Worm (Caenorhabditis elegans) whole organism, L2 larva: ENCODE results near the gene F01F1.15.

Experiments
- C34F6.9 ChIP-seq: fragments of 150-350 bp; optimal IDR thresholded peaks from 2 replicates; lab custom pipeline; 2014; ENCODE audit warnings: missing biosample characterization, missing genetic modification characterization
- F13H6.1 ChIP-seq: sonication (generic microtip); optimal IDR thresholded peaks from 2 replicates; lab custom pipeline; 2016; ENCODE audit warnings: missing genetic modification characterization, missing compliant biosample characterization
- R02D3.7 ChIP-seq: fragments of 150-350 bp; optimal IDR thresholded peaks from 2 replicates; lab custom pipeline; 2014; ENCODE audit warnings: missing biosample characterization, missing genetic modification characterization
- ZK546.5 ChIP-seq: sonication (generic microtip); optimal IDR thresholded peaks from 2 replicates; lab custom pipeline; 2017; ENCODE audit warnings: missing biosample characterization, missing genetic modification characterization
- alr-1 ChIP-seq: fragments of 150-350 bp; optimal IDR thresholded peaks from 2 replicates; lab custom pipeline; 2014; ENCODE audit warnings: missing biosample characterization, missing genetic modification characterization
- aly-2 ChIP-seq: fragments of 150-350 bp; optimal IDR thresholded peaks from 2 replicates; lab custom pipeline; 2014; ENCODE audit warnings: missing biosample characterization, missing genetic modification characterization
- ama-1 ChIP-seq: fragments of 150-350 bp; optimal IDR thresholded peaks from 2 replicates; lab custom pipeline; 2018; ENCODE audit warnings: inconsistent platforms
- blmp-1 ChIP-seq: sonication (generic microtip); optimal IDR thresholded peaks from 2 replicates; lab custom pipeline; 2017; ENCODE audit warnings: missing genetic modification characterization, mild to moderate bottlenecking, missing compliant biosample characterization, antibody characterized with exemption, moderate library complexity; ENCODE audit not compliant: insufficient read depth
- ceh-82 ChIP-seq: fragments of 150-350 bp; optimal IDR thresholded peaks from 2 replicates; lab custom pipeline; 2014; ENCODE audit warnings: missing biosample characterization, missing genetic modification characterization
- crh-2 ChIP-seq: sonication (generic microtip); optimal IDR thresholded peaks from 2 replicates; lab custom pipeline; 2017; ENCODE audit warnings: missing biosample characterization, missing genetic modification characterization
- egl-27 ChIP-seq: sonication (generic microtip); optimal IDR thresholded peaks from 3 replicates; lab custom pipeline; 2017; ENCODE audit warnings: missing biosample characterization, missing genetic modification reagents, missing genetic modification characterization
- elt-1 ChIP-seq: fragments of 150-350 bp; optimal IDR thresholded peaks from 2 replicates; lab custom pipeline; 2014; ENCODE audit warnings: missing biosample characterization, missing genetic modification characterization
- elt-3 ChIP-seq: sonication (generic microtip); optimal IDR thresholded peaks from 2 replicates; lab custom pipeline; 2017; ENCODE audit warnings: missing biosample characterization, missing genetic modification characterization
- fos-1 ChIP-seq: fragments of 150-350 bp; optimal IDR thresholded peaks from 2 replicates; lab custom pipeline; 2014; ENCODE audit warnings: missing biosample characterization, missing genetic modification characterization
- gmeb-1 ChIP-seq: fragments of 150-350 bp; optimal IDR thresholded peaks from 2 replicates; lab custom pipeline; 2014; ENCODE audit warnings: missing biosample characterization, missing genetic modification characterization
- lin-11 ChIP-seq: fragments of 150-350 bp; sonication (generic microtip); optimal IDR thresholded peaks from 2 replicates; lab custom pipeline; 2014; ENCODE audit warnings: missing biosample characterization, missing genetic modification characterization, inconsistent platforms, mixed read lengths
- lin-13 ChIP-seq: fragments of 150-350 bp; optimal IDR thresholded peaks from 2 replicates; lab custom pipeline; 2014; ENCODE audit warnings: missing biosample characterization, missing genetic modification reagents, missing genetic modification characterization
- lin-39 ChIP-seq: fragments of 150-350 bp; optimal IDR thresholded peaks from 2 replicates; lab custom pipeline; 2014; ENCODE audit warnings: missing biosample characterization, missing genetic modification reagents, missing genetic modification characterization
- lsy-2 ChIP-seq, 2 experiments: fragments of 150-350 bp in 1 of 2; sonication (generic microtip) in 1 of 2; optimal IDR thresholded peaks; 2 replicates each; lab custom pipeline; 2014 to 2017; ENCODE audit warnings: missing biosample characterization in 2 of 2, missing genetic modification characterization in 2 of 2
- mab-5 ChIP-seq: fragments of 150-350 bp; optimal IDR thresholded peaks from 2 replicates; lab custom pipeline; 2014; ENCODE audit warnings: missing biosample characterization, missing genetic modification characterization
- mdl-1 ChIP-seq, 2 experiments: fragments of 150-350 bp in 1 of 2; sonication (generic microtip) in 1 of 2; optimal IDR thresholded peaks; 2 replicates each; lab custom pipeline; 2017; ENCODE audit warnings: missing biosample characterization in 2 of 2, missing genetic modification characterization in 2 of 2
- nhr-10 ChIP-seq: sonication (generic microtip); optimal IDR thresholded peaks from 2 replicates; lab custom pipeline; 2017; ENCODE audit warnings: missing biosample characterization, missing genetic modification characterization
- nhr-11 ChIP-seq: fragments of 150-350 bp; optimal IDR thresholded peaks from 2 replicates; lab custom pipeline; 2014; ENCODE audit warnings: missing biosample characterization, missing genetic modification characterization
- nhr-12 ChIP-seq: fragments of 150-350 bp; optimal IDR thresholded peaks from 2 replicates; lab custom pipeline; 2014; ENCODE audit warnings: missing biosample characterization, missing genetic modification characterization
- nhr-129 ChIP-seq: fragments of 150-350 bp; optimal IDR thresholded peaks from 2 replicates; lab custom pipeline; 2014; ENCODE audit warnings: missing biosample characterization, missing genetic modification characterization
- nhr-21 ChIP-seq: fragments of 150-350 bp; optimal IDR thresholded peaks from 2 replicates; lab custom pipeline; 2014; ENCODE audit warnings: missing biosample characterization, missing genetic modification characterization
- nhr-237 ChIP-seq: fragments of 150-350 bp; optimal IDR thresholded peaks from 2 replicates; lab custom pipeline; 2014; ENCODE audit warnings: missing biosample characterization, missing genetic modification characterization
- nhr-25 ChIP-seq: fragments of 150-350 bp; sonication (generic microtip); optimal IDR thresholded peaks from 3 replicates; lab custom pipeline; 2014; ENCODE audit warnings: missing biosample characterization, missing genetic modification characterization
- nhr-6 ChIP-seq: fragments of 150-350 bp; optimal IDR thresholded peaks from 2 replicates; lab custom pipeline; 2014; ENCODE audit warnings: missing biosample characterization, missing genetic modification characterization
- nhr-77 ChIP-seq: fragments of 150-350 bp; optimal IDR thresholded peaks from 2 replicates; lab custom pipeline; 2014; ENCODE audit warnings: missing biosample characterization, missing genetic modification characterization
- peb-1 ChIP-seq: fragments of 150-350 bp; optimal IDR thresholded peaks from 2 replicates; lab custom pipeline; 2014; ENCODE audit warnings: missing biosample characterization, missing genetic modification characterization
- sem-4 ChIP-seq: fragments of 150-350 bp; optimal IDR thresholded peaks from 2 replicates; lab custom pipeline; 2014; ENCODE audit warnings: missing biosample characterization, missing genetic modification reagents, missing genetic modification characterization
- skn-1 ChIP-seq: sonication (generic microtip); optimal IDR thresholded peaks from 2 replicates; lab custom pipeline; 2017; ENCODE audit warnings: missing biosample characterization, missing genetic modification characterization
- sma-3 ChIP-seq: sonication (generic microtip); optimal IDR thresholded peaks from 2 replicates; lab custom pipeline; 2016; ENCODE audit warnings: missing genetic modification reagents, missing genetic modification characterization, missing compliant biosample characterization
- sma-9 ChIP-seq, 2 experiments: fragments of 150-350 bp in 1 of 2; sonication (generic microtip) in 1 of 2; optimal IDR thresholded peaks; 2 replicates each; lab custom pipeline; 2014 to 2016; ENCODE audit warnings: missing genetic modification characterization in 2 of 2, mild to moderate bottlenecking in 1 of 2, missing biosample characterization in 1 of 2, missing compliant biosample characterization in 1 of 2, missing genetic modification reagents in 1 of 2, moderate library complexity in 1 of 2
- snpc-4 ChIP-seq: fragments of 150-350 bp; optimal IDR thresholded peaks from 2 replicates; lab custom pipeline; 2014; ENCODE audit warnings: missing biosample characterization, missing genetic modification characterization
- unc-39 ChIP-seq: fragments of 150-350 bp; optimal IDR thresholded peaks from 2 replicates; lab custom pipeline; 2014; ENCODE audit warnings: missing biosample characterization, missing genetic modification characterization
- unc-55 ChIP-seq: fragments of 150-350 bp; sonication (generic microtip); optimal IDR thresholded peaks from 3 replicates; lab custom pipeline; 2014; ENCODE audit warnings: missing biosample characterization, missing genetic modification reagents, missing genetic modification characterization
- unc-62 ChIP-seq: fragments of 150-350 bp; optimal IDR thresholded peaks from 2 replicates; lab custom pipeline; 2014; ENCODE audit warnings: missing biosample characterization, missing genetic modification reagents, missing genetic modification characterization
- zag-1 ChIP-seq: fragments of 150-350 bp; optimal IDR thresholded peaks from 2 replicates; lab custom pipeline; 2014; ENCODE audit warnings: missing biosample characterization, missing genetic modification characterization
- ztf-11 ChIP-seq: sonication (generic microtip); optimal IDR thresholded peaks from 2 replicates; lab custom pipeline; 2017; ENCODE audit warnings: missing biosample characterization, missing genetic modification characterization
- ztf-4 ChIP-seq: fragments of 150-350 bp; optimal IDR thresholded peaks from 2 replicates; lab custom pipeline; 2014; ENCODE audit warnings: missing biosample characterization, missing genetic modification characterization

F01F1.15 gene

DNA sequence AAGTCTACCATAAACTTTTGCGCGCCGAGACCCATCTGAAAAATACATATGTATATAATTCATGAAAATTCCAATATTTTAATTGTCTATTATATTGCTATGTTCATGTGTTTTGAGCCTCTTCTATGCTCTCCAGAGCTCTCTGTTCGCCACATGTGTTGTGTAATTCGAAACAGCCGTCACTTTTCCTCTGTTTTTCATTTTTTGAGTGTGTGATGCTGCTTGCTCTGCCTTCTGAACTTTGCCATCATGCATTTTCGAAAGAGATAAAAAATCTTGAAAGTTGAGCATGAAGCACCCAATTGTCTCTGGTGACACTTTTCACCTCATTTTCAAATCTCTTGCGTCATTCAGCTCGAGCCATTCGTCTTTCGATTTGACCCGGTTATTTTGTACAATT lies 3.0 kb upstream of the F01F1.15 start:
- TF ChIP-seq alr-1 (tag; lab: Kevin White, UChicago) (no peak), nhr-129 (tag; lab: Kevin White, UChicago) (peak; percentile 67), skn-1 (tag; lab: Kevin White, UChicago) (no peak)

DNA sequence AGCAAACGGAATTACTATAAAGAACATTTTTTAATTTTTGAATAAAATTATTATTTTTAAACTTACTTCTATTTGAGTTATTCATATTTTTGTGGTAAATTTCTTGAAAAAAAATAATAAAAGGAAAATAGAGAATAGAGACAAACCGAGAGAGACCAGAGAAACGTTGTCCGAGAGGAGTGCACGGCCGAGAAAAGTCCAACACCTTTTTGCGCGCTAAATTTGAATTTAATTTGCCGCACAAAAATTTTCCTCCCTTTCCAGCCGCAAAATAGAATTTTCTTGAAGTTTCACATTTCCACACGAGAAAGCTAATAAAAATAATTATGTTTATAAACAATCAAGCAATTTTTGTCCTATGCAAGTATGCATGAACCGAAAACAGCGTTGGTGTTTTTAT lies 2.4 kb upstream of the F01F1.15 start, which contains the start of the genes F01F1.11 and F01F1.3:
TSS of gene F01F1.11 (minus strand) at position 118 of the 400 bp plus-strand sequence.
TSS of gene F01F1.3 (plus strand) at position 179 of the 400 bp plus-strand sequence.
- TF ChIP-seq nhr-10 (tag; lab: Kevin White, UChicago) (no peak), unc-55 (peak; percentile 84), mdl-1 (tag; optimal IDR thresholded peaks at IDR 0.05; lab: Kevin White, UChicago) (no peak), egl-27 (tag; lab: Kevin White, UChicago) (peak; percentile 68), unc-62 (GFP tag; lab: Kevin White, UChicago) (no peak), nhr-129 (tag; lab: Kevin White, UChicago) (peak; percentile 40), peb-1 (tag; lab: Kevin White, UChicago) (no peak), nhr-21 (tag; lab: Kevin White, UChicago) (peak; percentile 76), F13H6.1 (tag; lab: Kevin White, UChicago) (peak; percentile 79), nhr-6 (tag; lab: Kevin White, UChicago) (peak; percentile 52), R02D3.7 (no peak), sma-9 (GFP tag; optimal IDR thresholded peaks at IDR 0.05; lab: Kevin White, UChicago) (peak; percentile 88), sma-9 (tag; optimal IDR thresholded peaks at IDR 0.05; lab: Kevin White, UChicago) (no peak), blmp-1 (peak; percentile 25), ceh-82 (no peak), sem-4 (tag; lab: Kevin White, UChicago) (peak; percentile 8), nhr-77 (tag; lab: Kevin White, UChicago) (peak; percentile 11), crh-2 (tag; lab: Kevin White, UChicago) (peak; percentile 82), alr-1 (tag; lab: Kevin White, UChicago) (no peak), snpc-4 (tag; lab: Kevin White, UChicago) (peak; percentile 30), lin-13 (GFP tag; lab: Kevin White, UChicago) (peak; percentile 69), ztf-4 (tag; lab: Kevin White, UChicago) (peak; percentile 5), elt-3 (no peak), lin-11 (peak; percentile 52), gmeb-1 (tag; lab: Kevin White, UChicago) (peak; percentile 95), zag-1 (no peak), ZK546.5 (tag; lab: Kevin White, UChicago) (no peak), nhr-25 (peak; percentile 77), C34F6.9 (tag; lab: Kevin White, UChicago) (peak; percentile 60), elt-1 (tag; lab: Kevin White, UChicago) (no peak), unc-39 (no peak), nhr-11 (no peak), sma-3 (GFP tag; lab: Kevin White, UChicago) (peak; percentile 88), nhr-12 (tag; lab: Kevin White, UChicago) (no peak), lsy-2 (tag; optimal IDR thresholded peaks at IDR 0.05; lab: Kevin White, UChicago) (peak; percentile 48 to 90), fos-1 (peak; percentile 33)

DNA sequence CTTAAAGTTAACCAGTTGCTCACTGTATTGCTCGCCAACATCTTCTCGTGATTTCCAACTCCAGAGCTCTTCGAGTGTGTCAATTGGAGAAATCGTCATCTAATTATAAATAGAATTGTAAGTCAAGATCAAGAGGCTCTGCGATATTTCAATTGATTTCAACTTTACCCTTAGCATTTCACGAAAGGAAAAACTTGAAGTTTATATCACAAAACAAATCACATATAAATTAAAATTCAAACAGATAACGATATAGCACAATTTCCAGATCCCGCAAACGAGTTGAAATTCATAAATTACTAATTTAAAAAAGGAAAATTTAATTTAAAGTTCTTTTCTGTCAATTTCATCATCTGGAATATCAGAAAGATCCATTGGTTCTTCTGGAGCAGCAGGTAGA lies 928 bp downstream of the F01F1.15 start, which contains the start of gene eng-1:
TSS of gene eng-1 (minus strand) at position 101 of the 400 bp plus-strand sequence.
- TF ChIP-seq ztf-11 (no peak), lin-39 (no peak), alr-1 (tag; lab: Kevin White, UChicago) (no peak), fos-1 (no peak), crh-2 (tag; lab: Kevin White, UChicago) (no peak), egl-27 (tag; lab: Kevin White, UChicago) (no peak), nhr-129 (tag; lab: Kevin White, UChicago) (no peak), nhr-25 (no peak), ama-1 (no peak), nhr-237 (tag; lab: Kevin White, UChicago) (no peak), aly-2 (tag; lab: Kevin White, UChicago) (no peak), mab-5 (tag; lab: Kevin White, UChicago) (no peak), elt-1 (tag; lab: Kevin White, UChicago) (no peak), lin-11 (no peak), nhr-11 (no peak)
